Worm (Caenorhabditis elegans): ENCODE data around the gene ctsa-3.1.

The ctsa-3.1 gene

DNA sequence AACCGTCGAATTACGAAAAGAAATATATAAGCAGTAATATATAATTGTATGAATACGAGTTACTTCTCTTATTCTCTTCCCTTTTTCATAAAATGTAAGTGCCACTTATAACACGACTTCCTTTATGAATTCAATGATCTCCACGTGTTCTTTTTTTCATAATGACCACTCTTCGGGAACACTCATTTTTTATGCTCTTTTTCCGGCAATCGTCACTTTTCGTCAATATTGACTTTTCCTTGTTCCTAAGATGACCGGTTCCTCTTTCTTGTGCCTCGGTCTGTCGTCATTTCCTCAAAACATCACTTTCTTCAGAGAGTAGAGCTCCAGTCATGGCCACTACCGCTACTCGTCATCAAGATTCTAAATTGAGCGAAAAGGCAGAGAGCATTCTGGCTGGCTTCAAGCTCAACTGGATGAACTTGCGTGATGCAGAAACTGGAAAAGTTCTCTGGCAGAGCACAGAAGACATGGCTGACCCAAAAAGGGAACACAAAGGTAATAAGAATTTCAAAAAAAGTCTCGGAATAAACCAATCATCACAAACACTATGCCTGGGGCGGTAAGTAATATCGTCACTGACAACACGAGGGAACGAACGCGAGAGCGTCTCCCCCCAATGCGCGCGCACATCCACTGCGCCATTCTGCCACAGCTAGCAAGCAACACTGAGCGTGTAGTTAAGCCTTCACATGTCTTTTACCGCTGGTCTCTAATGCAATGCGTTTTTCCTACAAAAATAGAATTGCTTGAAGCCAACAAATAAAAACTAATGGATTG lies 49.0 kb upstream of the ctsa-3.1 start, which contains the start of gene pdl-1 (continued):
- TF ChIP-seq pqm-1 (tag; optimal IDR thresholded peaks at IDR 0.05) (peak; percentile 84), nhr-232 (tag; optimal IDR thresholded peaks at IDR 0.05) (peak; percentile 92), pag-3 (tag; optimal IDR thresholded peaks at IDR 0.05; ENCODE audit: borderline replicate concordance) (peak; percentile 82), ceh-14 (tag; optimal IDR thresholded peaks at IDR 0.05) (peak; percentile 89), C08G9.2 (tag; optimal IDR thresholded peaks at IDR 0.05) (peak; percentile 88), elt-2 (tag; optimal IDR thresholded peaks at IDR 0.05) (peak; percentile 94), unc-3 (GFP tag; conservative IDR thresholded peaks at IDR 0.05) (peak; percentile 91), unc-3 (tag; optimal IDR thresholded peaks at IDR 0.05) (peak; percentile 93), lim-6 (tag; optimal IDR thresholded peaks at IDR 0.05) (peak; percentile 61), che-1 (tag; optimal IDR thresholded peaks at IDR 0.05) (peak; percentile 92), ceh-19 (GFP tag; optimal IDR thresholded peaks at IDR 0.05) (peak; percentile 96), elt-4 (tag; optimal IDR thresholded peaks at IDR 0.05) (peak; percentile 84), ceh-48 (tag; optimal IDR thresholded peaks at IDR 0.05) (peak; percentile 85), npax-4 (tag; optimal IDR thresholded peaks at IDR 0.05) (peak; percentile 74), lin-11 (tag; optimal IDR thresholded peaks at IDR 0.05) (peak; percentile 89), hlh-15 (tag; optimal IDR thresholded peaks at IDR 0.05) (peak; percentile 89), unc-55 (GFP tag; optimal IDR thresholded peaks at IDR 0.05) (no peak), T23F11.4 (GFP tag; optimal IDR thresholded peaks at IDR 0.05) (peak; percentile 95), unc-86 (tag; optimal IDR thresholded peaks at IDR 0.05) (peak; percentile 91), eyg-1 (tag; optimal IDR thresholded peaks at IDR 0.05) (peak; percentile 90), ceh-34 (tag; optimal IDR thresholded peaks at IDR 0.05) (peak; percentile 93), ets-4 (tag; optimal IDR thresholded peaks at IDR 0.05) (no peak), fkh-10 (GFP tag; optimal IDR thresholded peaks at IDR 0.05) (no peak)

DNA sequence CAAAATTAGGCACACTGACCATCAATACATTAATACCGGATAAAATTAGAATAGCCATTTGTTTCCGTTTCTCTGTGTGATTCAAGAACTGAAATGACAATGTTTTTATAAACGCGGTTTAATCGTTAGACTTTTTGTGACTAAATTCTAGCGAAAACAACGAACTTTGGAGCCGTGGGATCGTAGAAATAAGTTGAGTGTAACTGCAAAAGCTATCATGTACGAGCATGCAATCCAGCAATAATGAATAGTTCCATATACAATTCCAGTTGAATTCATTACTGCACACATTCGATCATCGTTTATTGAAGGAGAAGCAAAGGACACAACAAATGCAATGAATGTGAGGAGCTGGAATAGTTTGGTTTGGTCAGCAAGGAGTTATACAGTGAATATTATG lies 46.5 kb upstream of the ctsa-3.1 start:
- no peak for TF ChIP-seq ztf-16 (tag; optimal IDR thresholded peaks at IDR 0.05)
- TF ChIP-seq hlh-6 (tag; optimal IDR thresholded peaks at IDR 0.05) = no peak
- no peak for TF ChIP-seq dve-1 (tag; optimal IDR thresholded peaks at IDR 0.05)
- no peak for TF ChIP-seq hlh-30 (tag; optimal IDR thresholded peaks at IDR 0.05; ENCODE audit: insufficient read depth)
- TF ChIP-seq ceh-31 (tag; optimal IDR thresholded peaks at IDR 0.05) = no peak
- TF ChIP-seq madf-2 (tag; optimal IDR thresholded peaks at IDR 0.05) = no peak
- no peak for TF ChIP-seq K02D7.2 (tag; optimal IDR thresholded peaks at IDR 0.05)
- TF ChIP-seq npax-4 (tag; optimal IDR thresholded peaks at IDR 0.05) = no peak
- no peak for TF ChIP-seq fkh-10 (GFP tag; optimal IDR thresholded peaks at IDR 0.05)
- no peak for TF ChIP-seq fkh-6 (tag; optimal IDR thresholded peaks at IDR 0.05)
- TF ChIP-seq unc-3 (GFP tag; conservative IDR thresholded peaks at IDR 0.05) = no peak
- TF ChIP-seq unc-3 (tag; optimal IDR thresholded peaks at IDR 0.05) = no peak
- TF ChIP-seq syd-9 (tag; optimal IDR thresholded peaks at IDR 0.05) = no peak
- no peak for TF ChIP-seq fax-1 (tag; optimal IDR thresholded peaks at IDR 0.05)

ce11 chrII:7187110-7187509 lies 45.5 kb upstream of the ctsa-3.1 start, which contains the start of gene C27H5.6:
C27H5.6 (minus strand) TSS chrII:7187210.
- TF ChIP-seq madf-2 (tag; optimal IDR thresholded peaks at IDR 0.05) = no peak
- no peak for TF ChIP-seq ztf-16 (tag; optimal IDR thresholded peaks at IDR 0.05)
- no peak for TF ChIP-seq rnt-1 (tag; optimal IDR thresholded peaks at IDR 0.05)
- TF ChIP-seq F13H6.1 (tag; optimal IDR thresholded peaks at IDR 0.05) = no peak
- no peak for TF ChIP-seq C08G9.2 (tag; optimal IDR thresholded peaks at IDR 0.05)
- no peak for TF ChIP-seq ceh-24 (tag; optimal IDR thresholded peaks at IDR 0.05)
- no peak for TF ChIP-seq tbx-2 (tag; optimal IDR thresholded peaks at IDR 0.05)
- no peak for TF ChIP-seq dve-1 (tag; optimal IDR thresholded peaks at IDR 0.05)
- TF ChIP-seq ceh-6 (GFP tag; optimal IDR thresholded peaks at IDR 0.05) = no peak
- TF ChIP-seq ama-1 (optimal IDR thresholded peaks at IDR 0.05) = no peak
- TF ChIP-seq pag-3 (tag; optimal IDR thresholded peaks at IDR 0.05; ENCODE audit: borderline replicate concordance) = no peak
- TF ChIP-seq ceh-22 (tag; optimal IDR thresholded peaks at IDR 0.05) = no peak
- no peak for TF ChIP-seq ceh-45 (GFP tag; IDR thresholded peaks at IDR 0.05)

All from whole organism, late embryonic.